Worm (Caenorhabditis elegans): ENCODE measurements around the gene F07D3.3.

ce11 chrV:9496742-9497141 lies 34.2 kb upstream of the F07D3.3 start, which contains the start of gene gsnl-1:
- no peak for TF ChIP-seq ekl-4 (GFP tag; IDR thresholded peaks at IDR 0.05)
- TF ChIP-seq ama-1 (optimal IDR thresholded peaks at IDR 0.05), result no peak
- TF ChIP-seq ama-1 (GFP tag; optimal IDR thresholded peaks at IDR 0.05), result no peak
- no peak for TF ChIP-seq lin-54 (GFP tag; optimal IDR thresholded peaks at IDR 0.05)

Measured in whole organism, young adult.